Worm (Caenorhabditis elegans): ENCODE measurements around the gene Y66A7A.7.

ce11 chrIII:11650152-11650551 lies 20.9 kb upstream of the Y66A7A.7 start, which contains the start of gene faah-6:
- no peak for TF ChIP-seq lin-13 (GFP tag; optimal IDR thresholded peaks at IDR 0.05)
- no peak for TF ChIP-seq ceh-82 (tag; optimal IDR thresholded peaks at IDR 0.05)
- no peak for TF ChIP-seq ceh-63 (GFP tag; optimal IDR thresholded peaks at IDR 0.05)
- TF ChIP-seq C34B4.2 (tag; optimal IDR thresholded peaks at IDR 0.05): no peak
- TF ChIP-seq nhr-237 (tag; optimal IDR thresholded peaks at IDR 0.05): no peak
- TF ChIP-seq skn-1 (tag; optimal IDR thresholded peaks at IDR 0.05): no peak
- TF ChIP-seq unc-62 (GFP tag; optimal IDR thresholded peaks at IDR 0.05): no peak
- no peak for TF ChIP-seq mdl-1 (tag; optimal IDR thresholded peaks at IDR 0.05)
- TF ChIP-seq ceh-90 (tag; optimal IDR thresholded peaks at IDR 0.05): no peak
- TF ChIP-seq lsy-2 (tag; optimal IDR thresholded peaks at IDR 0.05): no peak
- no peak for TF ChIP-seq nhr-76 (tag; optimal IDR thresholded peaks at IDR 0.05)
- TF ChIP-seq lin-15B (tag; optimal IDR thresholded peaks at IDR 0.05): no peak
- no peak for TF ChIP-seq pqm-1 (tag; optimal IDR thresholded peaks at IDR 0.05)

Data from whole organism, L1 larva.